Worm (Caenorhabditis elegans): ENCODE results near the gene pfn-3.

ce11 chrX:1122198-1122597 is 41.7 kb upstream of the pfn-3 start:
- TF ChIP-seq dao-5 (tag; optimal IDR thresholded peaks at IDR 0.05) (no peak), W03F9.2 (tag; optimal IDR thresholded peaks at IDR 0.05) (no peak)
